Worm (Caenorhabditis elegans) whole organism, early embryonic: ENCODE measurements around the gene nduv-3.
"Not testable (repeated sequence)": the region's sequence is repeated elsewhere in the genome, so short reads cannot be mapped to it uniquely, and the experiment has no call there.

Source experiments
- B0310.2 ChIP-seq: sonication (generic microtip); optimal IDR thresholded peaks from 2 replicates; lab custom pipeline; 2016; ENCODE audit warnings: mild to moderate bottlenecking, missing genetic modification characterization, missing compliant biosample characterization
- F13C5.2 ChIP-seq: sonication (generic microtip); optimal IDR thresholded peaks from 2 replicates; lab custom pipeline; 2017; ENCODE audit warnings: mild to moderate bottlenecking, missing genetic modification characterization, inconsistent platforms, missing compliant biosample characterization
- aly-1 ChIP-seq: sonication (generic microtip); optimal IDR thresholded peaks from 2 replicates; lab custom pipeline; 2016; ENCODE audit warnings: missing genetic modification characterization, missing compliant biosample characterization
- ama-1 ChIP-seq: fragments of 150-350 bp; optimal IDR thresholded peaks from 2 replicates; lab custom pipeline; 2014
- ceh-13 ChIP-seq: fragments of 200-800 bp; sonication (Bioruptor generic); optimal IDR thresholded peaks from 2 replicates; lab custom pipeline; 2018; ENCODE audit warnings: mild to moderate bottlenecking, missing genetic modification characterization, missing compliant biosample characterization
- ceh-36 ChIP-seq: sonication (generic microtip); optimal IDR thresholded peaks from 2 replicates; lab custom pipeline; 2016; ENCODE audit warnings: missing genetic modification characterization, inconsistent platforms, missing compliant biosample characterization
- ets-7 ChIP-seq: sonication (generic microtip); optimal IDR thresholded peaks from 2 replicates; lab custom pipeline; 2016; ENCODE audit warnings: missing genotype, missing genetic modification characterization, missing compliant biosample characterization
- flt-1 ChIP-seq: fragments of 200-800 bp; sonication (Bioruptor generic); IDR thresholded peaks from 2 replicates; pipeline ENCODE4 v1.3.6; 2022; ENCODE audit warnings: missing genetic modification characterization, missing compliant biosample characterization
- hmbx-1 ChIP-seq: sonication (generic microtip); optimal IDR thresholded peaks from 2 replicates; lab custom pipeline; 2016; ENCODE audit warnings: mild to moderate bottlenecking, missing genetic modification characterization, missing compliant biosample characterization
- hmg-4 ChIP-seq: fragments of 200-800 bp; sonication (Bioruptor generic); optimal IDR thresholded peaks from 2 replicates; lab custom pipeline; 2018; ENCODE audit warnings: mild to moderate bottlenecking, missing genetic modification characterization, missing compliant biosample characterization
- hnd-1 ChIP-seq: sonication (generic microtip); optimal IDR thresholded peaks from 2 replicates; lab custom pipeline; 2016; ENCODE audit warnings: missing genetic modification characterization, missing compliant biosample characterization
- pes-1 ChIP-seq: fragments of 200-800 bp; sonication (Bioruptor generic); IDR thresholded peaks from 2 replicates; pipeline ENCODE4 v1.3.6; 2022; ENCODE audit warnings: missing genetic modification reagents, missing genetic modification characterization, missing compliant biosample characterization
- scrt-1 ChIP-seq: fragments of 200-800 bp; sonication (Bioruptor generic); IDR thresholded peaks from 2 replicates; pipeline ENCODE4 v1.3.6; 2022; ENCODE audit warnings: missing genetic modification characterization, missing compliant biosample characterization
- sea-1 ChIP-seq: fragments of 200-800 bp; sonication (Bioruptor generic); conservative IDR thresholded peaks from 2 replicates; pipeline ENCODE4 v1.3.6; 2022; ENCODE audit warnings: missing genetic modification characterization, missing compliant biosample characterization
- tbx-11 ChIP-seq: fragments of 200-800 bp; sonication (Bioruptor generic); IDR thresholded peaks from 2 replicates; pipeline ENCODE4 v1.3.6; 2022; ENCODE audit warnings: missing genetic modification characterization, missing compliant biosample characterization
- tbx-37 ChIP-seq: fragments of 200-800 bp; sonication (Bioruptor generic); conservative IDR thresholded peaks from 2 replicates; pipeline ENCODE4 v1.3.6; 2022; ENCODE audit warnings: missing genetic modification reagents, missing genetic modification characterization, missing compliant biosample characterization
- tra-4 ChIP-seq: sonication (generic microtip); optimal IDR thresholded peaks from 2 replicates; lab custom pipeline; 2017; ENCODE audit warnings: missing genetic modification characterization, missing compliant biosample characterization

The nduv-3 gene

DNA sequence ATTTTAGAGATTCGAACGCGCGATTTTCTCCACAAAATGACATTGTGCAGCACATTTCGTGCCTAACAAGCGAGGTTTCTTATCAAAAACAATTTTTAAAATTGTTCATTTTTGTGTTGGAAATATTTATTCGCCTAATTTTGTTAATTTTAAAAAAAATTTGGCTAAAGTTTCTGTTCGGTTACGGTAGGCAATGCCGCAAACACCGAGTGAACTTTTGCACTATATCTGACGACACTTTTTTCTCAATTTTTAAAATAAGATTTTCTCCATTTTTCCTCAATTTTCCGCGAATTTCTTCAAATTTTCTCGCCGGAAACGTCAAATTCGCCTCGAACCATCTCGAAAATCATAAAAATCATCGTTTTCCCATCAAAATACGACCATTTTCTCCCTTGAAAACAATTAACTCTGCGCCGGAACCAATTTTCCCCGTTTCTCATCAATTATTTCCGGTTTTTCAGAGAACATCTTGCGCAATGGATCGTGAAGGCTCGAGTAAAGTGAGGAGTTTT lies 25.5 kb downstream of the nduv-3 start, which contains the start of gene Y69A2AR.1:
Gene Y69A2AR.1, plus strand, starts transcription at position 465 of the 515 bp plus-strand sequence.
- TF ChIP-seq sea-1 (GFP tag; lab: Robert Waterston, UW) (no peak), hmg-4 (GFP tag; lab: Kevin White, UChicago) (no peak), F13C5.2 (tag; lab: Kevin White, UChicago) (no peak), ceh-36 (tag; lab: Kevin White, UChicago) (no peak), ceh-13 (no peak), aly-1 (tag; lab: Kevin White, UChicago) (no peak), tbx-11 (GFP tag; lab: Robert Waterston, UW) (no peak), tbx-37 (no peak), B0310.2 (tag; lab: Kevin White, UChicago) (no peak), flt-1 (GFP tag; lab: Robert Waterston, UW) (no peak), ets-7 (tag; lab: Kevin White, UChicago) (no peak), tra-4 (tag; lab: Kevin White, UChicago) (no peak), hnd-1 (tag; lab: Kevin White, UChicago) (no peak)

DNA sequence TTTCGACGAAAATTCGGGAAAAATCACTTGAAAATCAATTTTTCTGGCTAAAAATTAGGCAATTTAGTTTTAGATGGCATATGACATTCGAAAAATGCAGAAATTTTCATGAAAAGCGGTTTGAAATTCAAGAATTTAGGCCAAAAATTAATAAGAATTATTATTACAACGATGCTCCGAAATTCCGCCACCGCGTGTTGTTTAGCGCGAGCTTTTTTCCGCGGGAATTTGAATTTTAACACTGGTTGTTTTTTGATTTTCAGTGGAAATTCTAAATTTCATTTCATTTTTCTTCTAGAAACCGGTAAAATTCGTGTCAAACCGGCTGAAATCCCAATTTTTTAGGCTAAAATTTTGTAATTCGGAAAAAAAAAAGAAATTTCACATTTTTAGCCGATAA lies 29.6 kb downstream of the nduv-3 start:
- TF ChIP-seq tbx-11 (GFP tag; lab: Robert Waterston, UW) (no peak), aly-1 (tag; lab: Kevin White, UChicago) (no peak), flt-1 (GFP tag; lab: Robert Waterston, UW) (no peak), ceh-36 (tag; lab: Kevin White, UChicago) (no peak), tra-4 (tag; lab: Kevin White, UChicago) (no peak), ama-1 (no peak), hmg-4 (GFP tag; lab: Kevin White, UChicago) (no peak), scrt-1 (GFP tag; lab: Robert Waterston, UW) (no peak), ceh-13 (no peak), F13C5.2 (tag; lab: Kevin White, UChicago) (no peak), sea-1 (GFP tag; lab: Robert Waterston, UW) (no peak), ets-7 (tag; lab: Kevin White, UChicago) (no peak), hnd-1 (tag; lab: Kevin White, UChicago) (no peak), tbx-37 (no peak), pes-1 (GFP tag; lab: Robert Waterston, UW) (no peak), B0310.2 (tag; lab: Kevin White, UChicago) (no peak)

DNA sequence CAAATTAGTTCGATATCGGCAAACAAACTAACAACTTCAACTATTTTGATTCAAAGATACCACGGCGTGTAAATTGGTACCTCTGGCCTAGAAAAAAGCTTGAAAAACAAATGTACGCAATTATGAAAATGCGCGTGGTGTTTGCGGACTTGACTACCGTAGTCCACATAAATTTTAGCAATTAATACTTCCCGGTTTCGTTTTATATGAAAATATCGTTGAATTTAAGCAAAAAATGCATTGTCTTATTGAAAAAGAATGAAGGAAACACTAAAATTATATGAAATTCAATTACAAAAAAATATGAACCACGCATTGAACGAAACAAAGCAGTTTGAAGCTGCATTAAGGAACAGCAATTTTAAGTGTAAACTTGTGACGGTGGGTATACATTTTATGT lies 33.8 kb downstream of the nduv-3 start, which contains the start of gene gpx-4:
Gene gpx-4, minus strand, starts transcription at position 101 of the 400 bp plus-strand sequence.
- TF ChIP-seq scrt-1 (GFP tag; lab: Robert Waterston, UW); tbx-11 (GFP tag; lab: Robert Waterston, UW); ets-7 (tag; lab: Kevin White, UChicago): not testable (repeated sequence)

DNA sequence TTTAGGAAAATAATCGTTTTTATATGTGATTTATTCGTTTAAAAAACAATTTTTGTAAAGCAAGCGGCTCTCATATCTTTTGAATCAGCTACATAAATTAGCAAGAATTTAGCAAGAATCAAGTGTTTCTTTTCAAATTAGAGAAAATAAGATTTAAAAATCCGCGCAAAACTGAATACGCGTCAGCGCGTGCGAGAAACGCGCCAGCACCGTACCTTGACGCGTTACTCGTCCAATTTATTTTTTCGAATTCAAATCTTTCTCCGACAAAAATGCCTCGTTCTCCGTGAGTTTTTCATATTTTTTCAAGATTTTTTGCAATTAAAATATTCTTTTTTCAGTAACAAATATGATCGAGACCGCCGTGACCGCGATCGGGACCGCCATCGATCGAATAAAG lies 35.2 kb downstream of the nduv-3 start, which contains the start of gene Y94H6A.3:
Gene Y94H6A.3, plus strand, starts transcription at position 232 of the 400 bp plus-strand sequence.
- no peak for TF ChIP-seq pes-1 (GFP tag; lab: Robert Waterston, UW)
- no peak for TF ChIP-seq scrt-1 (GFP tag; lab: Robert Waterston, UW)
- TF ChIP-seq hmbx-1 (tag; lab: Kevin White, UChicago): no peak
- TF ChIP-seq flt-1 (GFP tag; lab: Robert Waterston, UW): peak; percentile 51; the same call in 1 of the 2 replicates
- peak; percentile 69 for TF ChIP-seq F13C5.2 (tag; lab: Kevin White, UChicago)

DNA sequence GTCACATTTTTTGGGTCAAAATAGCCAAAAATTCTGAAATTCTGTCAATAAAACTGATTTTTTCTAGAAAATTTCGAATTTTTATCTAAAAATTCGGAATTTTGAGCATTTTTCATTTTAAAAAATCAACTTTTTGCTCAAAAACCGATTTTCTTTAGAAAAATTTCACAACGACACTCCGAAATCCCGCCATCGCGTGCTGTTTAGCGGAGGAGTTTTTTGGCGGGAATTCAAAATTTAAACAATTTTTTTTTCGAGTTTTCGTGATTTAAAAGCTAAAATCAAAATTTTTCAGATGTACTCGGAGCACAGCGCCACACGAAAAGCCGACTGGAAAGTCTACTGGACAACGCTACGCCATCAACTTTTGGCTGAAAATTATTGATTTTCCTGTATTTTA lies 36.6 kb downstream of the nduv-3 start:
- no peak for TF ChIP-seq ets-7 (tag; lab: Kevin White, UChicago)
- no peak for TF ChIP-seq pes-1 (GFP tag; lab: Robert Waterston, UW)

DNA sequence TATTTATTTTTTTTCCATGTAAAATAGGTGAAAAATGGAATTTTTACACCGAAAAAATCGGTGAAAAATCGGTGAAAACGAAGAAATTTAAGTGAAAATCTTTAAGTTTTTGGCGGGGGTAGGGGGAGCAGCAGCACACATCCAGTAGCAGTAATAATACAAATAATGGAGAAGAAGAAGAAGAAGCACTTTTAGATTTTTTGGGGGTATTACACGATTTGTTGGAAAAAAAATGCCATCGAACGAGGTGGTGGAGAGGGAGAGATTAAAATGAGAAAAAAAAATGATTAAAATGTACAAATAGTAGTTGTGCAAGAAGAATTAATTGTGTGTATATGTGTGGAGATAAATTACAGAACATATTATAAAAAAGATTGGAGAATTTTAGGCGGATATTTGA lies 37.0 kb downstream of the nduv-3 start:
- TF ChIP-seq ceh-13 (no peak), F13C5.2 (tag; lab: Kevin White, UChicago) (no peak), hmg-4 (GFP tag; lab: Kevin White, UChicago) (no peak), tbx-37 (no peak)

DNA sequence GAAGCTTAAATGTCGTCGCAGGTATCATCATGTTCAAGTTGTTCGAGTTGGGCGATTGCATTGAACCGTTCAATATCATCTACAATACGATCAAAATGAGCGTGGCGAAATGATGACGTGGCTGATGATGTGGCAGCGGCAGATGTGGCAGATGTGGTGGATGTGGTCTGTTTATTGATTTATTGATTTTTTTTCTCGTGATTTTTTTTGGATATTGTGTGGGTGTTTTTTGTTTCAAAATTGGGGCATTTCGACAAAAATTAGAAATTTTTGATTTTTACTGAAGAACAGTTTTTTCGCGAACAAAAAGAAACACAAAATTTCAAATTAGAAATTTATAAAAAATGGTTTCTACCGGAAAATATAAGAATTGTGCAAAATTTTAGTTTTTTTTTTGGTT lies 39.2 kb downstream of the nduv-3 start:
- no peak for TF ChIP-seq hmbx-1 (tag; lab: Kevin White, UChicago)
- no peak for TF ChIP-seq ama-1
- TF ChIP-seq ets-7 (tag; lab: Kevin White, UChicago): no peak
- no peak for TF ChIP-seq scrt-1 (GFP tag; lab: Robert Waterston, UW)
- no peak for TF ChIP-seq F13C5.2 (tag; lab: Kevin White, UChicago)
- TF ChIP-seq ceh-36 (tag; lab: Kevin White, UChicago): no peak
- TF ChIP-seq B0310.2 (tag; lab: Kevin White, UChicago): no peak
- no peak for TF ChIP-seq aly-1 (tag; lab: Kevin White, UChicago)
- TF ChIP-seq tra-4 (tag; lab: Kevin White, UChicago): no peak
- no peak for TF ChIP-seq sea-1 (GFP tag; lab: Robert Waterston, UW)
- no peak for TF ChIP-seq hnd-1 (tag; lab: Kevin White, UChicago)
- TF ChIP-seq tbx-11 (GFP tag; lab: Robert Waterston, UW): no peak
- TF ChIP-seq flt-1 (GFP tag; lab: Robert Waterston, UW): no peak
- TF ChIP-seq hmg-4 (GFP tag; lab: Kevin White, UChicago): no peak
- no peak for TF ChIP-seq tbx-37
- no peak for TF ChIP-seq pes-1 (GFP tag; lab: Robert Waterston, UW)

DNA sequence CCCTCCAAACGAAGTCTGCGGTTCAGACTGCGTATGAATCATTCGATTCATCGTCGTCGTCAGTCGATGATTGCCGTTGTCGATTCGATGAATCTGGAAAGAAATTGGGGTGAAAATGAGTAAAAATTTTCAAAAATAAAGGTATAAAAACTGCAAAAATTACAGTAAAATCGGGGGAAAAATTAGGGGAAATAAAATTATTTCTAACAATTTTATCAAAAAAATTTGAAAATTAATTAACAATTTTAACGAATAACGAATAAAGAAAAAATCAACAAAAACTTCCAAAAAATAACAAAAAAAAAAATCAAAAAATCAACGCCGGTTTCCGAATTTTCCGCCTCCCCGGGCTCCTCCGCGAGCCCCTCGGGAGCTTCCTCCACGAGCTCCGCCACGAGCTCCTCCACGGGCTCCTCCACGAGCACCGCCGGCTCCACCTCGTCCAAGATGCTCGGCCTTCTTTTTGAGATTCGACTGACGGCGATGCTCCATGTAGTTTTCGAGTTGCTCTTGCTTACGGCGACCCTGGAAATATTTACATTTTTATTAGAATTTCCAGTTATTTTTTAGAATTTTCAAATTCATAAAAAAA lies 47.7 kb downstream of the nduv-3 start, which contains the start of gene egrh-3:
Gene egrh-3, minus strand, starts transcription at position 51 of the 592 bp plus-strand sequence.
- no peak for TF ChIP-seq B0310.2 (tag; lab: Kevin White, UChicago)
- TF ChIP-seq scrt-1 (GFP tag; lab: Robert Waterston, UW): no peak
- no peak for TF ChIP-seq ets-7 (tag; lab: Kevin White, UChicago)
- no peak for TF ChIP-seq flt-1 (GFP tag; lab: Robert Waterston, UW)
- no peak for TF ChIP-seq sea-1 (GFP tag; lab: Robert Waterston, UW)
- TF ChIP-seq hmg-4 (GFP tag; lab: Kevin White, UChicago): no peak
- no peak for TF ChIP-seq ceh-36 (tag; lab: Kevin White, UChicago)
- no peak for TF ChIP-seq ceh-13
- TF ChIP-seq pes-1 (GFP tag; lab: Robert Waterston, UW): no peak
- TF ChIP-seq tra-4 (tag; lab: Kevin White, UChicago): no peak
